Worm (Caenorhabditis elegans) whole organism, L1 larva: ENCODE data around the gene twf-2.

Experiments
- C34B4.2 ChIP-seq: sonication (generic microtip); optimal IDR thresholded peaks from 2 replicates; lab custom pipeline; 2017; ENCODE audit warnings: mild to moderate bottlenecking, missing genetic modification characterization, missing compliant biosample characterization
- aha-1 ChIP-seq: fragments of 150-350 bp; optimal IDR thresholded peaks from 2 replicates; lab custom pipeline; 2014; ENCODE audit warnings: missing biosample characterization, missing genetic modification characterization
- elt-2 ChIP-seq: sonication (generic microtip); optimal IDR thresholded peaks from 2 replicates; lab custom pipeline; 2016; ENCODE audit warnings: missing genetic modification characterization, mild to moderate bottlenecking, inconsistent platforms, missing compliant biosample characterization, missing genetic modification reagents
- ets-5 ChIP-seq: fragments of 200-800 bp; sonication (Bioruptor generic); IDR thresholded peaks from 2 replicates; pipeline ENCODE4 v1.3.6; 2022; ENCODE audit warnings: missing genetic modification characterization, missing compliant biosample characterization
- jun-1 ChIP-seq: fragments of 150-350 bp; optimal IDR thresholded peaks from 2 replicates; lab custom pipeline; 2014; ENCODE audit warnings: missing biosample characterization, missing genetic modification reagents, missing genetic modification characterization
- mep-1 ChIP-seq: fragments of 150-350 bp; optimal IDR thresholded peaks from 2 replicates; lab custom pipeline; 2014; ENCODE audit warnings: missing biosample characterization, missing genetic modification characterization
- nhr-12 ChIP-seq: sonication (generic microtip); optimal IDR thresholded peaks from 2 replicates; lab custom pipeline; 2017; ENCODE audit warnings: missing biosample characterization, missing genetic modification characterization
- nhr-19 ChIP-seq: fragments of 200-800 bp; sonication (Bioruptor generic); conservative IDR thresholded peaks from 2 replicates; pipeline ENCODE4 v1.3.6; 2022; ENCODE audit warnings: missing genetic modification characterization, missing compliant biosample characterization
- nhr-237 ChIP-seq: fragments of 150-350 bp; optimal IDR thresholded peaks from 2 replicates; lab custom pipeline; 2014; ENCODE audit warnings: missing biosample characterization, missing genetic modification characterization
- nhr-71 ChIP-seq: sonication (generic microtip); optimal IDR thresholded peaks from 2 replicates; lab custom pipeline; 2016; ENCODE audit warnings: mild to moderate bottlenecking, missing genetic modification characterization, moderate library complexity, missing compliant biosample characterization
- nhr-84 ChIP-seq: sonication (generic microtip); optimal IDR thresholded peaks from 2 replicates; lab custom pipeline; 2017; ENCODE audit warnings: missing biosample characterization, missing genetic modification characterization
- nhr-90 ChIP-seq: sonication (generic microtip); optimal IDR thresholded peaks from 2 replicates; lab custom pipeline; 2016; ENCODE audit warnings: mild to moderate bottlenecking, missing genetic modification characterization, missing compliant biosample characterization; ENCODE audit not compliant: poor library complexity
- snpc-4 ChIP-seq: fragments of 150-350 bp; optimal IDR thresholded peaks from 2 replicates; lab custom pipeline; 2014; ENCODE audit warnings: missing biosample characterization, missing genetic modification characterization

- TF ChIP-seq snpc-4 (tag; lab: Kevin White, UChicago): no peak
- no peak for TF ChIP-seq nhr-19 (GFP tag; lab: Robert Waterston, UW)
- no peak for TF ChIP-seq mep-1 (tag; lab: Kevin White, UChicago)
- TF ChIP-seq jun-1 (tag; lab: Kevin White, UChicago): no peak
- TF ChIP-seq elt-2 (tag; lab: Kevin White, UChicago): no peak
- no peak for TF ChIP-seq C34B4.2
- TF ChIP-seq nhr-90: no peak
- TF ChIP-seq nhr-237 (tag; lab: Kevin White, UChicago): no peak
- no peak for TF ChIP-seq ets-5 (GFP tag; lab: Robert Waterston, UW)
- TF ChIP-seq nhr-71: no peak
- no peak for TF ChIP-seq nhr-84 (tag; lab: Kevin White, UChicago)
- no peak for TF ChIP-seq aha-1
- no peak for TF ChIP-seq nhr-12 (tag; lab: Kevin White, UChicago)
These were observed 45.1 kb upstream of the twf-2 start for ce11 chrX:16400897-16401296.
